Worm (Caenorhabditis elegans) whole organism, L3 larva: ENCODE measurements around the gene pst-1.

Experiments used
- R02D3.7 ChIP-seq: fragments of 150-350 bp; optimal IDR thresholded peaks from 2 replicates; lab custom pipeline; 2014; ENCODE audit warnings: missing biosample characterization, missing genetic modification characterization
- ZK546.5 ChIP-seq: sonication (generic microtip); optimal IDR thresholded peaks from 2 replicates; lab custom pipeline; 2017; ENCODE audit warnings: missing biosample characterization, missing genetic modification characterization
- aly-2 ChIP-seq: fragments of 150-350 bp; optimal IDR thresholded peaks from 2 replicates; lab custom pipeline; 2014; ENCODE audit warnings: missing biosample characterization, missing genetic modification characterization
- ama-1 ChIP-seq: fragments of 150-350 bp; optimal IDR thresholded peaks from 2 replicates; lab custom pipeline; 2018
- ceh-28 ChIP-seq: fragments of 150-350 bp; optimal IDR thresholded peaks from 2 replicates; lab custom pipeline; 2014; ENCODE audit warnings: missing biosample characterization, missing genetic modification reagents, missing genetic modification characterization
- ceh-82 ChIP-seq: fragments of 150-350 bp; optimal IDR thresholded peaks from 2 replicates; lab custom pipeline; 2014; ENCODE audit warnings: missing biosample characterization, missing genetic modification characterization
- ceh-9 ChIP-seq: sonication (generic microtip); optimal IDR thresholded peaks from 2 replicates; lab custom pipeline; 2018; ENCODE audit warnings: missing biosample characterization, missing genetic modification characterization
- daf-12 ChIP-seq: fragments of 150-350 bp; optimal IDR thresholded peaks from 2 replicates; lab custom pipeline; 2014; ENCODE audit warnings: missing biosample characterization, missing genetic modification reagents, missing genetic modification characterization
- egl-5 ChIP-seq: fragments of 150-350 bp; optimal IDR thresholded peaks from 2 replicates; lab custom pipeline; 2017; ENCODE audit warnings: missing biosample characterization, missing genetic modification reagents, missing genetic modification characterization, inconsistent platforms
- elt-1 ChIP-seq: fragments of 150-350 bp; optimal IDR thresholded peaks from 2 replicates; lab custom pipeline; 2014; ENCODE audit warnings: missing biosample characterization, missing genetic modification characterization
- elt-2 ChIP-seq: sonication (generic microtip); optimal IDR thresholded peaks from 2 replicates; lab custom pipeline; 2016; ENCODE audit warnings: missing genetic modification reagents, mild to moderate bottlenecking, missing genetic modification characterization, missing compliant biosample characterization
- elt-3 ChIP-seq, 3 experiments: fragments of 150-350 bp in 1 of 3; sonication (generic microtip) in 2 of 3; optimal IDR thresholded peaks; 2 replicates in 2 of 3; 4 replicates in 1 of 3; lab custom pipeline; 2014 to 2017; ENCODE audit warnings: missing biosample characterization in 3 of 3, missing genetic modification characterization in 3 of 3
- fkh-10 ChIP-seq: sonication (generic microtip); optimal IDR thresholded peaks from 2 replicates; lab custom pipeline; 2017; ENCODE audit warnings: missing biosample characterization, missing genetic modification reagents, missing genetic modification characterization
- fkh-2 ChIP-seq: fragments of 150-350 bp; optimal IDR thresholded peaks from 2 replicates; lab custom pipeline; 2014; ENCODE audit warnings: missing biosample characterization, missing genetic modification reagents, missing genetic modification characterization
- fos-1 ChIP-seq: fragments of 150-350 bp; optimal IDR thresholded peaks from 2 replicates; lab custom pipeline; 2014; ENCODE audit warnings: missing biosample characterization, missing genetic modification characterization
- hmg-11 ChIP-seq: sonication (generic microtip); optimal IDR thresholded peaks from 2 replicates; lab custom pipeline; 2016; ENCODE audit warnings: missing genetic modification characterization, missing compliant biosample characterization
- jun-1 ChIP-seq: fragments of 150-350 bp; optimal IDR thresholded peaks from 2 replicates; lab custom pipeline; 2014; ENCODE audit warnings: missing biosample characterization, missing genetic modification reagents, missing genetic modification characterization
- lin-15B ChIP-seq: fragments of 150-350 bp; optimal IDR thresholded peaks from 2 replicates; lab custom pipeline; 2014; ENCODE audit warnings: missing biosample characterization, missing genetic modification characterization
- lin-39 ChIP-seq: fragments of 150-350 bp; optimal IDR thresholded peaks from 2 replicates; lab custom pipeline; 2018; ENCODE audit warnings: missing biosample characterization, missing genetic modification reagents, missing genetic modification characterization
- lsy-12 ChIP-seq: sonication (generic microtip); optimal IDR thresholded peaks from 2 replicates; lab custom pipeline; 2016; ENCODE audit warnings: mild to moderate bottlenecking, missing genetic modification characterization, missing compliant biosample characterization
- mdl-1 ChIP-seq: fragments of 150-350 bp; optimal IDR thresholded peaks from 2 replicates; lab custom pipeline; 2014; ENCODE audit warnings: missing biosample characterization, missing genetic modification characterization
- mml-1 ChIP-seq: fragments of 150-350 bp; sonication (generic microtip); optimal IDR thresholded peaks from 3 replicates; lab custom pipeline; 2014; ENCODE audit warnings: missing biosample characterization, missing genetic modification characterization
- nfya-1 ChIP-seq: sonication (generic microtip); optimal IDR thresholded peaks from 2 replicates; lab custom pipeline; 2017; ENCODE audit warnings: missing genetic modification characterization, mild to moderate bottlenecking, missing compliant biosample characterization, antibody characterized with exemption, moderate library complexity; ENCODE audit not compliant: insufficient read depth
- nhr-11 ChIP-seq: fragments of 150-350 bp; optimal IDR thresholded peaks from 2 replicates; lab custom pipeline; 2014; ENCODE audit warnings: missing biosample characterization, missing genetic modification characterization
- nhr-23 ChIP-seq: fragments of 150-350 bp; optimal IDR thresholded peaks from 2 replicates; lab custom pipeline; 2014; ENCODE audit warnings: missing biosample characterization, missing genetic modification reagents, missing genetic modification characterization
- nhr-237 ChIP-seq: fragments of 150-350 bp; optimal IDR thresholded peaks from 2 replicates; lab custom pipeline; 2014; ENCODE audit warnings: missing biosample characterization, missing genetic modification characterization
- nhr-25 ChIP-seq: sonication (generic microtip); optimal IDR thresholded peaks from 2 replicates; lab custom pipeline; 2017; ENCODE audit warnings: missing biosample characterization, missing genetic modification characterization
- nhr-28 ChIP-seq: fragments of 150-350 bp; optimal IDR thresholded peaks from 2 replicates; lab custom pipeline; 2014; ENCODE audit warnings: missing biosample characterization, missing genetic modification characterization
- nhr-43 ChIP-seq: sonication (generic microtip); optimal IDR thresholded peaks from 2 replicates; lab custom pipeline; 2016; ENCODE audit warnings: mild to moderate bottlenecking, missing genetic modification characterization, missing compliant biosample characterization; ENCODE audit not compliant: poor library complexity, severe bottlenecking
- nhr-67 ChIP-seq: fragments of 150-350 bp; optimal IDR thresholded peaks from 2 replicates; lab custom pipeline; 2014; ENCODE audit warnings: missing biosample characterization, missing genetic modification characterization
- nhr-77 ChIP-seq: fragments of 150-350 bp; optimal IDR thresholded peaks from 2 replicates; lab custom pipeline; 2014; ENCODE audit warnings: missing biosample characterization, missing genetic modification characterization
- pha-4 ChIP-seq: fragments of 150-350 bp; optimal IDR thresholded peaks from 2 replicates; lab custom pipeline; 2014; ENCODE audit warnings: missing biosample characterization, missing genetic modification reagents, missing genetic modification characterization
- pqm-1 ChIP-seq: fragments of 150-350 bp; optimal IDR thresholded peaks from 2 replicates; lab custom pipeline; 2017; ENCODE audit warnings: missing biosample characterization, missing genetic modification characterization, inconsistent platforms
- sea-2 ChIP-seq: fragments of 150-350 bp; sonication (generic microtip); optimal IDR thresholded peaks from 4 replicates; lab custom pipeline; 2014; ENCODE audit warnings: missing biosample characterization, missing genetic modification reagents, missing genetic modification characterization
- skn-1 ChIP-seq: fragments of 150-350 bp; optimal IDR thresholded peaks from 2 replicates; lab custom pipeline; 2014; ENCODE audit warnings: missing biosample characterization, missing genetic modification characterization
- snpc-4 ChIP-seq: fragments of 150-350 bp; optimal IDR thresholded peaks from 2 replicates; lab custom pipeline; 2014; ENCODE audit warnings: missing biosample characterization, missing genetic modification characterization
- tbx-2 ChIP-seq: sonication (generic microtip); optimal IDR thresholded peaks from 2 replicates; lab custom pipeline; 2016; ENCODE audit warnings: mild to moderate bottlenecking, missing genetic modification characterization, missing compliant biosample characterization
- zag-1 ChIP-seq: fragments of 150-350 bp; optimal IDR thresholded peaks from 2 replicates; lab custom pipeline; 2014; ENCODE audit warnings: missing biosample characterization, missing genetic modification characterization
- ztf-11 ChIP-seq: fragments of 150-350 bp; optimal IDR thresholded peaks from 2 replicates; lab custom pipeline; 2014; ENCODE audit warnings: missing biosample characterization, missing genetic modification characterization
- ztf-4 ChIP-seq: fragments of 150-350 bp; optimal IDR thresholded peaks from 2 replicates; lab custom pipeline; 2014; ENCODE audit warnings: missing biosample characterization, missing genetic modification characterization

The pst-1 gene

DNA sequence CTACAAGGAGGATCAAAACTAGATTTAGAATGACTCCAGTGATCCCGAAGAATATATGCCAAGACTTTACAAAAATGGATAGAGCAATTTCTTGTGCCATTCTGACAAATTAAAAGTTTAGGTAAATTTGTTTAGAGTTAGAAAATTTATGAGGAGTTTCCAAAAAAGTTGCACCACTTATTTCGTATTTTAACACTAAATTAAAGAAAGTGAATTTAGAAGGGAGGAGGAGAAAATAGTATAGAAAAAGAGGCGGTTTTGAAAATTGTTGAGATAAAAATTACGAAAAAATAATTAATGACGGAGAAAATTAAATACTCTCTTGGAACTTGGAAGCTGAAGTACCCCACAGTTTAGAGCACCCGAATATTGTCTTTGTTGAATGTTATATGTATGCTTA lies 37.0 kb upstream of the pst-1 start, which contains the start of gene srd-15:
Gene srd-15 (minus strand): TSS at position 101 of the 400 bp plus-strand sequence.
- TF ChIP-seq elt-3 (tag; optimal IDR thresholded peaks at IDR 0.05; lab: Kevin White, UChicago) (no peak), hmg-11 (tag; lab: Kevin White, UChicago) (no peak), ZK546.5 (no peak), nhr-11 (tag; lab: Kevin White, UChicago) (no peak), R02D3.7 (tag; lab: Kevin White, UChicago) (no peak), pqm-1 (tag; lab: Kevin White, UChicago) (no peak), nhr-25 (tag; lab: Kevin White, UChicago) (no peak), fkh-2 (tag; lab: Kevin White, UChicago) (no peak), ztf-11 (tag; lab: Kevin White, UChicago) (no peak), ceh-28 (no peak), egl-5 (tag; lab: Kevin White, UChicago) (no peak), sea-2 (GFP tag; lab: Kevin White, UChicago) (no peak)

- no peak for TF ChIP-seq fkh-10 (GFP tag; lab: Kevin White, UChicago)
- no peak for TF ChIP-seq nhr-43 (tag; lab: Kevin White, UChicago)
- TF ChIP-seq elt-2, result no peak
- TF ChIP-seq snpc-4, result no peak
- TF ChIP-seq pha-4 (tag; lab: Kevin White, UChicago), result no peak
- TF ChIP-seq ama-1 (lab: Kevin White, UChicago), result no peak
- TF ChIP-seq nhr-237, result no peak
- no peak for TF ChIP-seq nhr-77
- TF ChIP-seq fkh-2 (tag; lab: Kevin White, UChicago), result no peak
- no peak for TF ChIP-seq elt-3 (tag; optimal IDR thresholded peaks at IDR 0.05; lab: Kevin White, UChicago)
- TF ChIP-seq egl-5 (tag; lab: Kevin White, UChicago), result no peak
- TF ChIP-seq daf-12 (tag; lab: Kevin White, UChicago), result no peak
- no peak for TF ChIP-seq nhr-28
Measured at ce11 chrV:5907090-5907489, 36.2 kb upstream of the pst-1 start, which contains the start of gene C04E6.4. C04E6.4 (plus strand) TSS chrV:5907390.

- TF ChIP-seq snpc-4, result no peak
Measured at ce11 chrV:5912426-5912825, 30.8 kb upstream of the pst-1 start, which contains the start of gene C04E6.13. C04E6.13 (plus strand) TSS chrV:5912726.

DNA sequence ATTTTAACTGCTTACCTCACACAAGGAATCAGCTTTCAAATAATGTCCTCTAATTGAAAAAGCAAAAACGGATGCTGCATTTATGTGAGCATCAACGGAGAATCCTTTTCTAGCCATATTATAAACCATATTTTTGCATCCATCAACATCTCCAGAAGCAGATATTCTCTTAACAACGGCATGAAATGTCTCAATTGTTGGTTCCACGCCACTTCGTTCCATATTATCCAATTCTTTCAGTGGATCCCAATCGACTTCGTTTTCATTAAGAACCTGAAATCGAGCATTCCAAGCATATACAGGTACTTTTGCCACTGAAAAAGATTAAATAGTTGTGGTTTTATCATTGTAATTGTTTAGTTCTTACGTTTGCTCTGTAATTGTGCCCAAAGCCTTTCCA lies 26.4 kb upstream of the pst-1 start:
- no peak for TF ChIP-seq R02D3.7 (tag; lab: Kevin White, UChicago)
- no peak for TF ChIP-seq elt-2
- TF ChIP-seq nhr-11 (tag; lab: Kevin White, UChicago), result no peak
- no peak for TF ChIP-seq pha-4 (tag; lab: Kevin White, UChicago)
- no peak for TF ChIP-seq ceh-82 (tag; lab: Kevin White, UChicago)
- no peak for TF ChIP-seq ztf-11 (tag; lab: Kevin White, UChicago)
- no peak for TF ChIP-seq skn-1
- TF ChIP-seq nhr-77, result no peak
- TF ChIP-seq elt-1 (tag; lab: Kevin White, UChicago), result no peak
- no peak for TF ChIP-seq fos-1 (tag; lab: Kevin White, UChicago)
- TF ChIP-seq elt-3 (tag; optimal IDR thresholded peaks at IDR 0.05; lab: Kevin White, UChicago), result no peak
- TF ChIP-seq fkh-10 (GFP tag; lab: Kevin White, UChicago), result no peak
- TF ChIP-seq nfya-1 (tag; lab: Kevin White, UChicago), result no peak
- TF ChIP-seq ceh-28, result no peak
- no peak for TF ChIP-seq nhr-28
- no peak for TF ChIP-seq tbx-2 (tag; lab: Kevin White, UChicago)
- no peak for TF ChIP-seq zag-1
- TF ChIP-seq lsy-12, result no peak
- TF ChIP-seq lin-39 (tag; lab: Kevin White, UChicago), result no peak

DNA sequence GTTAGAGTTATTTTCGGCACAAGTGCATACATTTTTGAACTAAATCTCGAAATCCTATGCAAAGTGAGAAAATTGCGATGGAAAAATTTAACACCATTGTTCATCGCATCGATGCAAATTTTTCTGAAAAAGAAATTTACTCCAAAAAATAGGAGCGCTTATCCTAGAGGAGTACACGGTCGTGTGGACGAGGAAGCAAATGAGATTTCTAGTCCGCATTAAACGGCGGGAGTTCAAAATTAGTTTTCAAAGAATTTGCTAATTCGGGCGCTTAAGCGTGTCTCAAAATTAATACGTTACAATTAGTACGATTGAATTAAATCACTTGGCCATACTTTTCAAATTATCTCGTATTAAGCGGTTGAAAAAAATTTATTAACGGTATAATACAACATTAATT lies 25.6 kb upstream of the pst-1 start, which contains the start of gene lrpr-1:
Gene lrpr-1 (minus strand): TSS at position 185 of the 400 bp plus-strand sequence.
- TF ChIP-seq snpc-4 (no peak), nhr-67 (tag; lab: Kevin White, UChicago) (no peak), nhr-77 (no peak), aly-2 (tag; lab: Kevin White, UChicago) (no peak), hmg-11 (tag; lab: Kevin White, UChicago) (peak; percentile 56), lin-15B (peak; percentile 76), nhr-11 (tag; lab: Kevin White, UChicago) (no peak), mdl-1 (tag; lab: Kevin White, UChicago) (no peak), nhr-25 (tag; lab: Kevin White, UChicago) (peak; percentile 30), ZK546.5 (no peak), ama-1 (lab: Kevin White, UChicago) (no peak), pha-4 (tag; lab: Kevin White, UChicago) (no peak), elt-3 (tag; optimal IDR thresholded peaks at IDR 0.05; lab: Kevin White, UChicago) (no peak), egl-5 (tag; lab: Kevin White, UChicago) (peak; percentile 37), nhr-43 (tag; lab: Kevin White, UChicago) (peak; percentile 95), nhr-237 (no peak), tbx-2 (tag; lab: Kevin White, UChicago) (no peak), ztf-11 (tag; lab: Kevin White, UChicago) (no peak), ztf-4 (tag; lab: Kevin White, UChicago) (no peak), R02D3.7 (tag; lab: Kevin White, UChicago) (peak; percentile 71), ceh-9 (no peak), pqm-1 (tag; lab: Kevin White, UChicago) (peak; percentile 50), fos-1 (tag; lab: Kevin White, UChicago) (no peak), lsy-12 (peak; percentile 80), elt-1 (tag; lab: Kevin White, UChicago) (no peak), fkh-2 (tag; lab: Kevin White, UChicago) (peak; percentile 56), jun-1 (tag; lab: Kevin White, UChicago) (peak; percentile 42), zag-1 (no peak), skn-1 (peak; percentile 59), ceh-82 (tag; lab: Kevin White, UChicago) (peak; percentile 48), elt-2 (no peak), fkh-10 (GFP tag; lab: Kevin White, UChicago) (no peak), nhr-23 (peak; percentile 82), mml-1 (tag; lab: Kevin White, UChicago) (no peak)
